Worm (Caenorhabditis elegans): Measurements from ENCODE around the gene gcy-34.
A peak's percentile ranks its signal among the peaks of the same experiment; 100 is the strongest.

gcy-34 gene

DNA sequence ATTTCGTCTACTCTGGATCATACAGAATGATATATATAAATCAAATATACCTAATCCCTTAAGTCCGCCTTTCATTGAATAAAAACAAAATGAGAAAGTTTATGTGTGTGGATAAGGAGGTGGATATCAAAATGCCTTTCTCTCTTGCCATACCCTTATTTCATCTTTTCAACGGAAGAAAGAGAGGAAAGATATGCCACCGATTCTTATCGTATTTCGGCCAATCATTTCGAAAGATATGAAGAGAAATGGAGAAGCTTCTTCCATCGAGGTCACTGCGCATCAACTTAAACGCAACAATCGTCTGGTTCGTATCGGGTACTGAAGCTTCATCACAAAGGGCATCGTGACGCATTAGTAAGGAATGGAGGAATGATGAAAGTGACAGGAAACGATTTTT is 27.6 kb upstream of the gcy-34 start:
- TF ChIP-seq sox-2 (GFP tag; IDR thresholded peaks at IDR 0.05): no peak
- TF ChIP-seq nhr-232 (tag; optimal IDR thresholded peaks at IDR 0.05): no peak
- TF ChIP-seq ref-2 (tag; optimal IDR thresholded peaks at IDR 0.05): no peak
- TF ChIP-seq ceh-6 (GFP tag; optimal IDR thresholded peaks at IDR 0.05): no peak
- no peak for TF ChIP-seq npax-4 (tag; optimal IDR thresholded peaks at IDR 0.05)
- no peak for TF ChIP-seq elt-4 (tag; optimal IDR thresholded peaks at IDR 0.05)

ce11 chrV:13411992-13412298 is 26.2 kb upstream of the gcy-34 start:
- no peak for TF ChIP-seq ceh-14 (tag; optimal IDR thresholded peaks at IDR 0.05)

ce11 chrV:13411225-13411991 is 25.7 kb upstream of the gcy-34 start:
- no peak for TF ChIP-seq pqm-1 (tag; optimal IDR thresholded peaks at IDR 0.05)
- no peak for TF ChIP-seq sdc-2 (tag; optimal IDR thresholded peaks at IDR 0.05)
- TF ChIP-seq ceh-22 (tag; optimal IDR thresholded peaks at IDR 0.05): no peak
- no peak for TF ChIP-seq pax-1 (tag; optimal IDR thresholded peaks at IDR 0.05)
- peak; percentile 5 for TF ChIP-seq fkh-6 (tag; optimal IDR thresholded peaks at IDR 0.05)
- TF ChIP-seq ceh-19 (GFP tag; optimal IDR thresholded peaks at IDR 0.05): peak; percentile 17

ce11 chrV:13410688-13411087 is 25.0 kb upstream of the gcy-34 start, which contains the start of gene F53F1.4:
F53F1.4 (plus strand) TSS chrV:13411077.
- TF ChIP-seq pag-3 (tag; optimal IDR thresholded peaks at IDR 0.05; ENCODE audit: borderline replicate concordance) (no peak), ceh-22 (tag; optimal IDR thresholded peaks at IDR 0.05) (no peak), ref-2 (tag; optimal IDR thresholded peaks at IDR 0.05) (no peak), ceh-31 (tag; optimal IDR thresholded peaks at IDR 0.05) (no peak), unc-3 (GFP tag; conservative IDR thresholded peaks at IDR 0.05) (no peak), unc-3 (tag; optimal IDR thresholded peaks at IDR 0.05) (no peak)

DNA sequence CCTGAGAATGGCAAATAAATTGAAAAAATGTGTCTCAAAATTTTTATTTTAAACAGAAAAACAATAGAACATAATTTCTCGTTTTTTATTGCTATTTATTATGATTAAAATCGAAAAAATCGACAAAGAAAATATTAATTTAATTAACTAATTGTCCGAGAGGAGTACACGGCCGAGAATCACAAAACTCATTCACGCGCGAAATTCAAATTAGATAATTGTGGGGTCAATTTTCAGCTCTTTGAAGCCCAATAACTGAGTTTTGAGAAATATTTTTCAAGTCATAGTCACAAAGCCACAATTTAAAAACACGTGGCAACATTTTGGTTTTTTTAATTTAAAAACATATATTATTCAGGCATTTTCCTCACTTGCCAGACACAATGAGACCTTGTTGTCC is 23.4 kb upstream of the gcy-34 start:
- TF ChIP-seq zip-5 (tag; optimal IDR thresholded peaks at IDR 0.05) (peak; percentile 11), tbx-7 (tag; optimal IDR thresholded peaks at IDR 0.05) (peak; percentile 37), ceh-14 (tag; optimal IDR thresholded peaks at IDR 0.05) (peak; percentile 66), fkh-6 (tag; optimal IDR thresholded peaks at IDR 0.05) (no peak), hlh-15 (tag; optimal IDR thresholded peaks at IDR 0.05) (no peak), ceh-2 (tag; optimal IDR thresholded peaks at IDR 0.05) (peak; percentile 52), ceh-19 (GFP tag; optimal IDR thresholded peaks at IDR 0.05) (no peak), ref-2 (tag; optimal IDR thresholded peaks at IDR 0.05) (peak; percentile 26), unc-42 (tag; optimal IDR thresholded peaks at IDR 0.05) (peak; percentile 12), ceh-31 (tag; optimal IDR thresholded peaks at IDR 0.05) (peak; percentile 61), C08G9.2 (tag; optimal IDR thresholded peaks at IDR 0.05) (peak; percentile 57)

- TF ChIP-seq sox-2 (GFP tag; IDR thresholded peaks at IDR 0.05): no peak
- TF ChIP-seq Y22D7AL.16 (tag; optimal IDR thresholded peaks at IDR 0.05): no peak
- TF ChIP-seq dmd-4 (tag; optimal IDR thresholded peaks at IDR 0.05; ENCODE audit: borderline replicate concordance): no peak
- no peak for TF ChIP-seq ceh-9 (tag; optimal IDR thresholded peaks at IDR 0.05)
- TF ChIP-seq ceh-14 (tag; optimal IDR thresholded peaks at IDR 0.05): no peak
- no peak for TF ChIP-seq K09A11.1 (tag; optimal IDR thresholded peaks at IDR 0.05; ENCODE audit: insufficient read depth)
- TF ChIP-seq pat-9 (tag; optimal IDR thresholded peaks at IDR 0.05): no peak
- no peak for TF ChIP-seq hlh-15 (tag; optimal IDR thresholded peaks at IDR 0.05)
- no peak for TF ChIP-seq ceh-30 (tag; optimal IDR thresholded peaks at IDR 0.05)
- no peak for TF ChIP-seq ceh-2 (tag; optimal IDR thresholded peaks at IDR 0.05)
- no peak for TF ChIP-seq mec-3 (tag; optimal IDR thresholded peaks at IDR 0.05; ENCODE audit: borderline replicate concordance)
- no peak for TF ChIP-seq ahr-1 (tag; optimal IDR thresholded peaks at IDR 0.05)
- TF ChIP-seq lim-6 (tag; optimal IDR thresholded peaks at IDR 0.05): no peak
- TF ChIP-seq madf-2 (tag; optimal IDR thresholded peaks at IDR 0.05): no peak
- no peak for TF ChIP-seq ceh-34 (tag; optimal IDR thresholded peaks at IDR 0.05)
- TF ChIP-seq fkh-10 (GFP tag; optimal IDR thresholded peaks at IDR 0.05): no peak
- no peak for TF ChIP-seq sox-4 (tag; optimal IDR thresholded peaks at IDR 0.05)
- TF ChIP-seq nfya-1 (tag; optimal IDR thresholded peaks at IDR 0.05): no peak
- TF ChIP-seq hlh-30 (tag; optimal IDR thresholded peaks at IDR 0.05; ENCODE audit: insufficient read depth): no peak
- TF ChIP-seq pqm-1 (tag; optimal IDR thresholded peaks at IDR 0.05): no peak
Observed at ce11 chrV:13408440-13408839, 22.7 kb upstream of the gcy-34 start.
